Worm (Caenorhabditis elegans) whole organism, L2 larva: ENCODE data around the gene col-96.

Experiments
- ama-1 ChIP-seq: fragments of 150-350 bp; optimal IDR thresholded peaks from 2 replicates; lab custom pipeline; 2018; ENCODE audit warnings: inconsistent platforms
- elt-1 ChIP-seq: fragments of 150-350 bp; optimal IDR thresholded peaks from 2 replicates; lab custom pipeline; 2014; ENCODE audit warnings: missing biosample characterization, missing genetic modification characterization
- nhr-10 ChIP-seq: sonication (generic microtip); optimal IDR thresholded peaks from 2 replicates; lab custom pipeline; 2017; ENCODE audit warnings: missing biosample characterization, missing genetic modification characterization
- nhr-23 ChIP-seq: fragments of 150-350 bp; optimal IDR thresholded peaks from 2 replicates; lab custom pipeline; 2014; ENCODE audit warnings: missing biosample characterization, missing genetic modification reagents, missing genetic modification characterization
- sma-3 ChIP-seq: sonication (generic microtip); optimal IDR thresholded peaks from 2 replicates; lab custom pipeline; 2016; ENCODE audit warnings: missing genetic modification reagents, missing genetic modification characterization, missing compliant biosample characterization
- unc-55 ChIP-seq: fragments of 150-350 bp; sonication (generic microtip); optimal IDR thresholded peaks from 3 replicates; lab custom pipeline; 2014; ENCODE audit warnings: missing biosample characterization, missing genetic modification reagents, missing genetic modification characterization
- unc-62 ChIP-seq: fragments of 150-350 bp; optimal IDR thresholded peaks from 2 replicates; lab custom pipeline; 2014; ENCODE audit warnings: missing biosample characterization, missing genetic modification reagents, missing genetic modification characterization

col-96 gene

DNA sequence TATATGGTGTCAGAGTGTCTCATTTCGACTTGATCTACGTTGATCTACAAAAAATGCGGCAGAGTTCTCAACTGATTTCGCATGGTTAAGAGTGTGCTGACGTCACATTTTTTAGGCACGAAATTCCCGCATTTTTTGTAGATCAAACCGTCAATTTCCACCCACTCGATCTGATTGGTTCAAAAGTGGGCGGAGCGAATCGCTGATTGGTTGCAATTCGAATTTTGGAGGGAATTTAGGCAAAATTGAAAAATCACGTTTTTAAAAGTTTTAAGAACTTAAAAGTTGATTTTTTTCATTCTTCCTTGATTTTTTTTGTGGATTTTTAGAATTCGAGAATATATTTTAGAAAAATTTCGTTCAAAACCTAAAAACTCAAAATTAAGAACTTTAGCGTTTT is 50.2 kb downstream of the col-96 start:
- no peak for TF ChIP-seq unc-55 (GFP tag; lab: Kevin White, UChicago)
- TF ChIP-seq unc-62 (GFP tag; lab: Kevin White, UChicago) = no peak
- TF ChIP-seq nhr-23 (tag; lab: Kevin White, UChicago) = no peak
- no peak for TF ChIP-seq ama-1 (lab: Kevin White, UChicago)
- TF ChIP-seq nhr-10 (tag; lab: Kevin White, UChicago) = no peak
- no peak for TF ChIP-seq elt-1 (tag; lab: Kevin White, UChicago)
- no peak for TF ChIP-seq sma-3
